Worm (Caenorhabditis elegans) whole organism, L1 larva: ENCODE measurements around the gene srv-1.

Experiments
- ces-1 ChIP-seq: fragments of 150-350 bp; optimal IDR thresholded peaks from 2 replicates; lab custom pipeline; 2014; ENCODE audit warnings: missing biosample characterization, missing genetic modification reagents, missing genetic modification characterization
- dpl-1 ChIP-seq, 3 experiments: fragments of 150-350 bp in 2 of 3; sonication (generic microtip) in 1 of 3; optimal IDR thresholded peaks; 2 replicates each; lab custom pipeline; 2014 to 2017; ENCODE audit warnings: missing biosample characterization in 3 of 3, missing genetic modification characterization in 3 of 3, missing genetic modification reagents in 3 of 3
- efl-3 ChIP-seq: fragments of 200-800 bp; sonication (Bioruptor generic); optimal IDR thresholded peaks from 2 replicates; lab custom pipeline; 2018; ENCODE audit warnings: mild to moderate bottlenecking, missing genetic modification characterization, missing compliant biosample characterization
- elt-2 ChIP-seq: sonication (generic microtip); optimal IDR thresholded peaks from 2 replicates; lab custom pipeline; 2016; ENCODE audit warnings: missing genetic modification characterization, mild to moderate bottlenecking, inconsistent platforms, missing compliant biosample characterization, missing genetic modification reagents
- jun-1 ChIP-seq: fragments of 150-350 bp; optimal IDR thresholded peaks from 2 replicates; lab custom pipeline; 2014; ENCODE audit warnings: missing biosample characterization, missing genetic modification reagents, missing genetic modification characterization
- lin-15B ChIP-seq: fragments of 150-350 bp; sonication (generic microtip); optimal IDR thresholded peaks from 3 replicates; lab custom pipeline; 2014; ENCODE audit warnings: missing biosample characterization, missing genetic modification characterization
- mef-2 ChIP-seq: fragments of 150-350 bp; optimal IDR thresholded peaks from 2 replicates; lab custom pipeline; 2014; ENCODE audit warnings: missing biosample characterization, missing genetic modification characterization
- nhr-11 ChIP-seq: fragments of 150-350 bp; optimal IDR thresholded peaks from 2 replicates; lab custom pipeline; 2014; ENCODE audit warnings: missing biosample characterization, missing genetic modification characterization
- nhr-12 ChIP-seq: sonication (generic microtip); optimal IDR thresholded peaks from 2 replicates; lab custom pipeline; 2017; ENCODE audit warnings: missing biosample characterization, missing genetic modification characterization
- nhr-76 ChIP-seq: sonication (generic microtip); optimal IDR thresholded peaks from 2 replicates; lab custom pipeline; 2017; ENCODE audit warnings: missing biosample characterization, missing genetic modification characterization
- pqm-1 ChIP-seq: sonication (generic microtip); optimal IDR thresholded peaks from 3 replicates; lab custom pipeline; 2017; ENCODE audit warnings: missing biosample characterization, missing genetic modification characterization
- skn-1 ChIP-seq: fragments of 150-350 bp; optimal IDR thresholded peaks from 2 replicates; lab custom pipeline; 2014; ENCODE audit warnings: missing biosample characterization, missing genetic modification characterization
- unc-62 ChIP-seq: fragments of 150-350 bp; optimal IDR thresholded peaks from 2 replicates; lab custom pipeline; 2014; ENCODE audit warnings: missing biosample characterization, missing genetic modification reagents, missing genetic modification characterization
- ztf-11 ChIP-seq, 2 experiments: sonication (generic microtip); optimal IDR thresholded peaks; 2 replicates each; lab custom pipeline; 2016 to 2017; ENCODE audit warnings: missing genetic modification characterization in 2 of 2, missing biosample characterization in 1 of 2, missing compliant biosample characterization in 1 of 2

DNA sequence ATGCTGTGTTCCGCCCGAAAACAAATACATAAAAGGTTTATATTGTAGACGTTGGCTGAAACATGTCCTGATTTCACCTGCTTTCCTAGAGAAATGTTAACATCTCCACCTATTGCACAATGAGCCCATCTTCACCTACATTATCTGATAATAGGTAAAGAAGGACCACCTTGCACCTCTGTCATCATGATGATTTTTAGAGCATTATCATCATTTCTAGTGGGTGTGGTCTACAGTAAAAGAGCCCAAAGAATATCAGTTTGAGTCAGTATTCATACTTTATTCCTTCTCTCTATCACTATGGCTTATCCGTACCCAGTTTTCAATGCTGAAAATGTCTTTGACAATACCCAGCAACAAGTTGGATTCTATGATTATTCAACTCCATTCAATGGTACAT lies 34.0 kb downstream of the srv-1 start, which contains the start of gene med-2:
- TF ChIP-seq ces-1 (GFP tag; lab: Kevin White, UChicago) (no peak), unc-62 (GFP tag; lab: Kevin White, UChicago) (no peak), skn-1 (tag; lab: Kevin White, UChicago) (no peak), elt-2 (tag; lab: Kevin White, UChicago) (no peak), nhr-76 (tag; lab: Kevin White, UChicago) (no peak), pqm-1 (tag; lab: Kevin White, UChicago) (no peak), nhr-11 (tag; lab: Kevin White, UChicago) (no peak), lin-15B (tag; lab: Kevin White, UChicago) (no peak), ztf-11 (tag; optimal IDR thresholded peaks at IDR 0.05; lab: Kevin White, UChicago) (no peak), dpl-1 (GFP tag; optimal IDR thresholded peaks at IDR 0.05; lab: Kevin White, UChicago) (no peak), efl-3 (GFP tag; lab: Kevin White, UChicago) (no peak), jun-1 (tag; lab: Kevin White, UChicago) (no peak), mef-2 (tag; lab: Kevin White, UChicago) (no peak), nhr-12 (no peak)
